Fruit fly (Drosophila melanogaster) whole organism, embryonic: ENCODE measurements around the gene CG10445.
A peak's percentile ranks its signal among the peaks of the same experiment; 100 is the strongest.

Experiments used
- B-H1 ChIP-seq: fragments of 200-800 bp; sonication (Bioruptor generic); IDR thresholded peaks from 3 replicates; pipeline ENCODE4 v1.3.6; 2022; ENCODE audit warnings: missing biosample characterization, missing genetic modification characterization
- CG11696 ChIP-seq: fragments of 200-800 bp; sonication (Bioruptor generic); IDR thresholded peaks from 2 replicates; pipeline ENCODE4 v1.3.6; 2022; ENCODE audit warnings: missing biosample characterization, missing genetic modification characterization
- CG13296 ChIP-seq: fragments of 200-800 bp; sonication (Bioruptor generic); optimal IDR thresholded peaks from 3 replicates; lab custom pipeline; 2018; ENCODE audit warnings: missing biosample characterization, mild to moderate bottlenecking, missing genetic modification characterization
- CG14050 ChIP-seq: fragments of 200-800 bp; sonication (Bioruptor generic); IDR thresholded peaks from 3 replicates; pipeline ENCODE4 v1.3.6; 2022; ENCODE audit warnings: missing biosample characterization, missing genetic modification characterization
- CG17912 ChIP-seq: fragments of 200-800 bp; sonication (Bioruptor generic); optimal IDR thresholded peaks from 2 replicates; lab custom pipeline; 2018; ENCODE audit warnings: missing biosample characterization, mild to moderate bottlenecking, missing genetic modification characterization
- CG2712 ChIP-seq: fragments of 200-800 bp; optimal IDR thresholded peaks from 3 replicates; lab custom pipeline; 2019; ENCODE audit warnings: missing biosample characterization, mild to moderate bottlenecking, missing genetic modification characterization, moderate library complexity
- CG31388 ChIP-seq: fragments of 200-800 bp; sonication (Bioruptor generic); optimal IDR thresholded peaks from 2 replicates; lab custom pipeline; 2016; ENCODE audit warnings: missing biosample characterization, missing genetic modification characterization
- CG6854 ChIP-seq: fragments of 200-800 bp; sonication (Bioruptor generic); optimal IDR thresholded peaks from 3 replicates; lab custom pipeline; 2017; ENCODE audit warnings: missing biosample characterization, mild to moderate bottlenecking, missing genetic modification characterization
- CG7987 ChIP-seq: fragments of 200-800 bp; sonication (Bioruptor generic); optimal IDR thresholded peaks from 2 replicates; lab custom pipeline; 2018; ENCODE audit warnings: missing biosample characterization, mild to moderate bottlenecking, missing genetic modification characterization, moderate library complexity
- CG9817 ChIP-seq: fragments of 200-800 bp; sonication (Bioruptor generic); optimal IDR thresholded peaks from 2 replicates; lab custom pipeline; 2018; ENCODE audit warnings: missing biosample characterization, mild to moderate bottlenecking, missing genetic modification characterization, moderate library complexity
- CG9932 ChIP-seq: fragments of 200-800 bp; sonication (Bioruptor generic); IDR thresholded peaks from 2 replicates; pipeline ENCODE4 v1.3.6; 2022; ENCODE audit warnings: missing biosample characterization, missing genetic modification characterization
- D19B ChIP-seq: fragments of 200-800 bp; sonication (Bioruptor generic); optimal IDR thresholded peaks from 2 replicates; lab custom pipeline; 2017; ENCODE audit warnings: missing biosample characterization, mild to moderate bottlenecking, missing genetic modification characterization
- H15 ChIP-seq: fragments of 200-800 bp; sonication (Bioruptor generic); IDR thresholded peaks from 3 replicates; pipeline ENCODE4 v1.3.6; 2022; ENCODE audit warnings: missing biosample characterization, missing genetic modification characterization
- HLH4C ChIP-seq: fragments of 200-800 bp; sonication (Bioruptor generic); IDR thresholded peaks from 3 replicates; pipeline ENCODE4 v1.3.6; 2022; ENCODE audit warnings: missing biosample characterization, missing genetic modification characterization; ENCODE audit not compliant: partially characterized antibody
- Hr39 ChIP-seq: fragments of >200 bp; optimal IDR thresholded peaks from 2 replicates; lab custom pipeline; 2017
- Hr51 ChIP-seq, 2 experiments: fragments of 200-800 bp; sonication (Bioruptor generic); optimal IDR thresholded peaks; 2 replicates in 1 of 2; 3 replicates in 1 of 2; lab custom pipeline; 2016 to 2018; ENCODE audit warnings: missing biosample characterization in 2 of 2, missing genetic modification characterization in 2 of 2, mild to moderate bottlenecking in 1 of 2, moderate library complexity in 1 of 2
- Lhr ChIP-seq: fragments of 200-800 bp; sonication (Bioruptor generic); optimal IDR thresholded peaks from 3 replicates; lab custom pipeline; 2017; ENCODE audit warnings: mild to moderate bottlenecking, missing biosample characterization, missing genetic modification reagents, missing genetic modification characterization
- Mrtf ChIP-seq: fragments of 200-800 bp; sonication (Bioruptor generic); IDR thresholded peaks from 3 replicates; pipeline ENCODE4 v1.3.6; 2022; ENCODE audit warnings: missing biosample characterization, missing genetic modification characterization
- Myb ChIP-seq: fragments of 200-800 bp; sonication (Bioruptor generic); optimal IDR thresholded peaks from 2 replicates; lab custom pipeline; 2016; ENCODE audit warnings: missing biosample characterization, missing genetic modification characterization
- PHDP ChIP-seq: fragments of 200-800 bp; sonication (Bioruptor generic); optimal IDR thresholded peaks from 3 replicates; lab custom pipeline; 2018; ENCODE audit warnings: missing biosample characterization, mild to moderate bottlenecking, missing genetic modification characterization, moderate library complexity
- Pdp1 ChIP-seq, 2 experiments: fragments of 200-800 bp; sonication (Bioruptor generic); optimal IDR thresholded peaks; 3 replicates each; lab custom pipeline; 2016; ENCODE audit warnings: missing biosample characterization in 2 of 2, missing genetic modification characterization in 2 of 2, mild to moderate bottlenecking in 1 of 2, moderate library complexity in 1 of 2
- Ptx1 ChIP-seq: fragments of 200-800 bp; sonication (Bioruptor generic); IDR thresholded peaks from 2 replicates; pipeline ENCODE4 v1.3.6; 2022; ENCODE audit warnings: missing biosample characterization, missing genetic modification characterization
- Ravus ChIP-seq: fragments of 200-800 bp; sonication (Bioruptor generic); IDR thresholded peaks from 2 replicates; pipeline ENCODE4 v1.3.6; 2022; ENCODE audit warnings: missing biosample characterization, missing genetic modification characterization
- Rx ChIP-seq: fragments of 200-800 bp; sonication (Bioruptor generic); IDR thresholded peaks from 2 replicates; pipeline ENCODE4 v1.3.6; 2022; ENCODE audit warnings: missing biosample characterization, missing genetic modification characterization
- Ssrp ChIP-seq: fragments of 200-800 bp; sonication (Bioruptor generic); optimal IDR thresholded peaks from 2 replicates; lab custom pipeline; 2018; ENCODE audit warnings: missing biosample characterization, mild to moderate bottlenecking, missing genetic modification characterization, moderate library complexity
- Taf1 ChIP-seq: fragments of 200-800 bp; sonication (Bioruptor generic); IDR thresholded peaks from 2 replicates; pipeline ENCODE4 v1.3.6; 2022; ENCODE audit warnings: missing biosample characterization, missing genetic modification characterization
- bcd ChIP-seq: fragments of 200-800 bp; sonication (Bioruptor generic); optimal IDR thresholded peaks from 2 replicates; lab custom pipeline; 2017; ENCODE audit warnings: missing biosample characterization, mild to moderate bottlenecking, missing genetic modification characterization
- bsh ChIP-seq, 2 experiments: fragments of 200-800 bp; sonication (Bioruptor generic); optimal IDR thresholded peaks; 2 replicates each; lab custom pipeline; 2017 to 2018; ENCODE audit warnings: mild to moderate bottlenecking in 2 of 2, missing biosample characterization in 2 of 2, missing genetic modification characterization in 2 of 2, moderate library complexity in 1 of 2
- chm ChIP-seq: fragments of 200-800 bp; sonication (Bioruptor generic); IDR thresholded peaks from 2 replicates; pipeline ENCODE4 v1.3.6; 2022; ENCODE audit warnings: missing biosample characterization, missing genetic modification characterization
- dan ChIP-seq: fragments of 200-800 bp; sonication (Bioruptor generic); IDR thresholded peaks from 2 replicates; pipeline ENCODE4 v1.3.6; 2022; ENCODE audit warnings: missing biosample characterization, missing genetic modification characterization
- gce ChIP-seq: fragments of 200-800 bp; sonication (Bioruptor generic); IDR thresholded peaks from 3 replicates; pipeline ENCODE4 v1.3.6; 2022; ENCODE audit warnings: missing biosample characterization, missing genetic modification characterization
- jigr1 ChIP-seq: fragments of 200-800 bp; sonication (Bioruptor generic); IDR thresholded peaks from 3 replicates; pipeline ENCODE4 v1.3.6; 2022; ENCODE audit warnings: missing biosample characterization, missing genetic modification characterization
- lab ChIP-seq: fragments of 200-800 bp; sonication (Bioruptor generic); optimal IDR thresholded peaks from 3 replicates; lab custom pipeline; 2017; ENCODE audit warnings: missing biosample characterization, missing genetic modification characterization, mild to moderate bottlenecking, moderate library complexity, missing genetic modification reagents
- luna ChIP-seq: fragments of 200-800 bp; sonication (Bioruptor generic); optimal IDR thresholded peaks from 2 replicates; lab custom pipeline; 2016; ENCODE audit warnings: missing biosample characterization, missing genetic modification characterization
- ranshi ChIP-seq: fragments of 200-800 bp; sonication (Bioruptor generic); IDR thresholded peaks from 2 replicates; pipeline ENCODE4 v1.3.6; 2022; ENCODE audit warnings: missing biosample characterization, missing genetic modification characterization
- slou ChIP-seq: fragments of 200-800 bp; sonication (Bioruptor generic); optimal IDR thresholded peaks from 3 replicates; lab custom pipeline; 2016; ENCODE audit warnings: missing biosample characterization, missing genetic modification characterization
- sob ChIP-seq: fragments of 200-800 bp; sonication (Bioruptor generic); IDR thresholded peaks from 2 replicates; pipeline ENCODE4 v1.3.6; 2022; ENCODE audit warnings: missing biosample characterization, missing genetic modification characterization
- ssp ChIP-seq: fragments of 200-800 bp; sonication (Bioruptor generic); IDR thresholded peaks from 2 replicates; pipeline ENCODE4 v1.3.6; 2022; ENCODE audit warnings: missing biosample characterization, missing genetic modification characterization
- tup ChIP-seq: fragments of 200-800 bp; sonication (Bioruptor generic); optimal IDR thresholded peaks from 2 replicates; lab custom pipeline; 2016; ENCODE audit warnings: missing biosample characterization, mild to moderate bottlenecking, missing genetic modification characterization, moderate library complexity
- vvl ChIP-seq: fragments of 200-800 bp; sonication (Bioruptor generic); IDR thresholded peaks from 2 replicates; pipeline ENCODE4 v1.3.6; 2022; ENCODE audit warnings: missing biosample characterization, missing genetic modification characterization
- zfh2 ChIP-seq: fragments of 200-800 bp; sonication (Bioruptor generic); optimal IDR thresholded peaks from 2 replicates; lab custom pipeline; 2016; ENCODE audit warnings: missing biosample characterization, missing genetic modification characterization

Gene CG10445

DNA sequence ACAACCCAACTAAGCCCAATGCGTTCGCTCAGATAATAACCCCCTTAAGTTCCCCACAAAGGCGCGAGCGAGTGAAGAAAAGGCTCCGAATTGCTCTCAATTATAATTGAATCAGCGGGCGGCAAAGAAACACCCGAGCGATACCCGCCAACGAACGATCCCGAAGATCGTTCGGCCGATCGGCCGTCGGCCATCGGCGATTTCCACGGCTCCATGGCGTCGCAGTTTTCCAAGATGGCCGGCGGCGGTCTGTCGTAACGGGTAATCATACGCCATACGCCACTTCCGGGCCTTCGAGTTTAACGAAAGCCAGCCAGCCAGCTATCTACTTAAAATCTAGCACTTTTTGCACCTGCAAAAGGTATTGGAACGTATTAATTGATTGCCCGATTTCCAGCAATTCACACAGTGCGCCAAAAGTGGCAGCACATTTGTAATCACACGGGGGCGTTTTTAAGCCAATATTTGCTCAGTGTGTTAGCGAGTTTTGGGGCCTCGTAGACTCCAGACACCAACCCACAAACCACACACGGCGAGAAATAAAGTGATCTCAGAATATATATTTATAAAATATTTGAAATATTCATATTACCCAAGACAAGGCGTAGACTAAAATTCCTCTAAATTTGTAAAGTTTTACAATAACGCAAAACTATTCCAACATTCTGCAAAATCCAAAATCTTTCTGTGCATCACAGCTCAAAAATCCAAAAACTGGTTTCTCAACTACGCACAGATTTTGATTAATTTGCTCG is 27.7 kb downstream of the CG10445 start (continued):
- peak; percentile 47 for TF ChIP-seq zfh2 (GFP tag; lab: Kevin White, UChicago)
- no peak for TF ChIP-seq slou (GFP tag; lab: Kevin White, UChicago)
- TF ChIP-seq CG9932 (GFP tag; lab: Robert Waterston, UW), result peak; percentile 76
- no peak for TF ChIP-seq jigr1 (GFP tag; lab: Robert Waterston, UW)
- no peak for TF ChIP-seq dan (GFP tag; lab: Robert Waterston, UW)
- TF ChIP-seq luna (GFP tag; lab: Kevin White, UChicago), result no peak
- peak; percentile 62 for TF ChIP-seq Taf1
- peak; percentile 38 for TF ChIP-seq B-H1 (GFP tag; lab: Robert Waterston, UW)
- no peak for TF ChIP-seq Ssrp (tag; lab: Kevin White, UChicago)
- peak; percentile 21 for TF ChIP-seq CG2712 (tag; lab: Kevin White, UChicago)
- TF ChIP-seq H15 (GFP tag; lab: Robert Waterston, UW), result peak; percentile 59; the same call in 2 of the 3 replicates
- TF ChIP-seq Myb, result no peak
- TF ChIP-seq Rx (GFP tag; lab: Robert Waterston, UW), result no peak
- peak; percentile 43 for TF ChIP-seq CG13296 (GFP tag; lab: Kevin White, UChicago)
- peak; percentile 45 for TF ChIP-seq bcd
- TF ChIP-seq CG31388 (GFP tag; lab: Kevin White, UChicago), result no peak
- 0 out of 2 replicates have a peak, but pooled peaks have one; percentile 31 for TF ChIP-seq chm (GFP tag; lab: Robert Waterston, UW)
- TF ChIP-seq gce (GFP tag; lab: Robert Waterston, UW), result no peak
- peak; percentile 26; the same call in 1 of the 3 replicates for TF ChIP-seq Mrtf (GFP tag; lab: Robert Waterston, UW)
- TF ChIP-seq CG11696 (GFP tag; lab: Robert Waterston, UW), result 0 out of 2 replicates have a peak, but pooled peaks have one; percentile 13
- peak in 1 of 2 experiments; percentile 41 for TF ChIP-seq Pdp1 (GFP tag; optimal IDR thresholded peaks at IDR 0.05; lab: Kevin White, UChicago)
- no peak for TF ChIP-seq tup (GFP tag; lab: Kevin White, UChicago)
- TF ChIP-seq vvl (GFP tag; lab: Robert Waterston, UW), result peak; percentile 35; the same call in 1 of the 2 replicates
- peak; percentile 28; the same call in 1 of the 2 replicates for TF ChIP-seq Ptx1 (GFP tag; lab: Robert Waterston, UW)
- no peak; the same call in 1 of the 2 replicates for TF ChIP-seq ranshi (GFP tag; lab: Robert Waterston, UW)
- TF ChIP-seq CG7987 (GFP tag; lab: Kevin White, UChicago), result peak; percentile 49
- peak in 1 of 2 experiments; percentile 15 for TF ChIP-seq Hr51 (GFP tag; optimal IDR thresholded peaks at IDR 0.05; lab: Kevin White, UChicago)
- peak; percentile 21 for TF ChIP-seq PHDP (tag; lab: Kevin White, UChicago)

DNA sequence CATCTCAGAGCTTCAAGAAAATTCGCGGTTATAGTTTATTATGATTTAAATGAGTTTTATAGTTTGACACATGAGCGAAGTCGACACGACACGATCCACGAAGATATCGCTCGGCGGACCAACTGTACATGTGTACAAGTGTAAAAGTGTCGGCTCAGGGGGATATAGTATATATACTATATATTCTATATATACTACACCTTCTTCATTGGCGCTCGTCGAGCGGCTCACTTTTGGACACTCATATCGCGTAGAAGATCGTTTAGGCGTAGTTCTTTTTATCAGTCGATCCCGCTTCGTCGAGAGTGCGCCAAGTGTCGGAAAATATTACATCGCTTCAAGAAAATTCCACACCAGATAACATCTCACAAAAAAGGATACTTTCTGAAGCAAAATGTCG is 29.1 kb downstream of the CG10445 start, which contains the start of gene wtrw:
wtrw (plus strand) TSS at position 301 of the 400 bp plus-strand sequence.
- TF ChIP-seq ssp (GFP tag; lab: Robert Waterston, UW), result no peak
- TF ChIP-seq CG9817 (tag; lab: Kevin White, UChicago), result no peak
- no peak for TF ChIP-seq CG6854
- TF ChIP-seq Lhr (GFP tag; lab: Kevin White, UChicago), result no peak
- TF ChIP-seq HLH4C (GFP tag; lab: Robert Waterston, UW), result no peak
- TF ChIP-seq lab (GFP tag; lab: Kevin White, UChicago), result no peak
- no peak for TF ChIP-seq CG14050
- no peak for TF ChIP-seq sob (GFP tag; lab: Robert Waterston, UW)
- no peak for TF ChIP-seq Ravus (GFP tag; lab: Robert Waterston, UW)
- TF ChIP-seq bsh (GFP tag; optimal IDR thresholded peaks at IDR 0.05; lab: Kevin White, UChicago), result no peak
- no peak for TF ChIP-seq Hr39 (lab: Kevin White, UChicago)
- TF ChIP-seq CG17912 (GFP tag; lab: Kevin White, UChicago), result no peak
- TF ChIP-seq D19B (GFP tag; lab: Kevin White, UChicago), result no peak
